Worm (Caenorhabditis elegans): Measurements from ENCODE around the gene unc-44.

- TF ChIP-seq snpc-4 (tag; optimal IDR thresholded peaks at IDR 0.05) (no peak), blmp-1 (tag; optimal IDR thresholded peaks at IDR 0.05) (no peak), elt-1 (tag; optimal IDR thresholded peaks at IDR 0.05; ENCODE audit: borderline replicate concordance, insufficient read depth) (no peak), lsy-2 (tag; optimal IDR thresholded peaks at IDR 0.05) (no peak), ham-2 (GFP tag; optimal IDR thresholded peaks at IDR 0.05) (no peak), ceh-83 (GFP tag; optimal IDR thresholded peaks at IDR 0.05) (no peak), elt-3 (tag; optimal IDR thresholded peaks at IDR 0.05) (no peak)
Measured at ce11 chrIV:5977276-5977675, 1.9 kb downstream of the unc-44 start.

Data from whole organism, mixed stage, embryonic.